Worm (Caenorhabditis elegans) whole organism, L4 larva: ENCODE data around the gene F37C12.18.

Experiments used
- D1046.2 ChIP-seq: fragments of 200-800 bp; sonication (Bioruptor generic); IDR thresholded peaks from 2 replicates; pipeline ENCODE4 v1.3.6; 2022; ENCODE audit warnings: missing genetic modification characterization, missing compliant biosample characterization
- F37D6.2 ChIP-seq: sonication (generic microtip); optimal IDR thresholded peaks from 2 replicates; lab custom pipeline; 2016; ENCODE audit warnings: mild to moderate bottlenecking, missing genetic modification characterization, missing compliant biosample characterization
- F44E2.7 ChIP-seq: fragments of 200-800 bp; sonication (Bioruptor generic); IDR thresholded peaks from 2 replicates; pipeline ENCODE4 v2.1.2; 2022; ENCODE audit warnings: missing genetic modification characterization, missing compliant biosample characterization
- F49E8.2 ChIP-seq: sonication (generic microtip); optimal IDR thresholded peaks from 2 replicates; lab custom pipeline; 2016; ENCODE audit warnings: missing compliant biosample characterization, mild to moderate bottlenecking, missing genetic modification characterization, borderline replicate concordance
- T20F7.1 ChIP-seq: fragments of 200-800 bp; sonication (Bioruptor generic); optimal IDR thresholded peaks from 2 replicates; lab custom pipeline; 2018; ENCODE audit warnings: mild to moderate bottlenecking, missing genetic modification characterization, missing compliant biosample characterization
- T26A8.4 ChIP-seq: fragments of 200-800 bp; sonication (Bioruptor generic); IDR thresholded peaks from 2 replicates; pipeline ENCODE4 v1.3.6; 2022; ENCODE audit warnings: missing genetic modification characterization, missing compliant biosample characterization
- Y48G9A.11 ChIP-seq: fragments of 200-800 bp; sonication (Bioruptor generic); IDR thresholded peaks from 2 replicates; pipeline ENCODE4 v1.3.6; 2022; ENCODE audit warnings: missing genetic modification reagents, missing genetic modification characterization, missing compliant biosample characterization
- Y5F2A.4 ChIP-seq: fragments of 200-800 bp; sonication (Bioruptor generic); optimal IDR thresholded peaks from 2 replicates; lab custom pipeline; 2018; ENCODE audit warnings: mild to moderate bottlenecking, missing genetic modification characterization, missing compliant biosample characterization
- ZK337.2 ChIP-seq: fragments of 200-800 bp; sonication (Bioruptor generic); IDR thresholded peaks from 2 replicates; pipeline ENCODE4 v1.3.6; 2022; ENCODE audit warnings: missing genetic modification reagents, missing genetic modification characterization, missing compliant biosample characterization
- ZK546.5 ChIP-seq, 2 experiments: sonication (generic microtip); optimal IDR thresholded peaks; 2 replicates each; lab custom pipeline; 2017; ENCODE audit warnings: missing biosample characterization in 2 of 2, missing genetic modification characterization in 2 of 2
- aha-1 ChIP-seq: fragments of 150-350 bp; peaks from one replicate; lab custom pipeline; 2014; ENCODE audit warnings: missing biosample characterization, missing genetic modification characterization
- attf-4 ChIP-seq: sonication (generic microtip); optimal IDR thresholded peaks from 3 replicates; lab custom pipeline; 2017; ENCODE audit warnings: missing biosample characterization, missing genetic modification characterization
- ceh-28 ChIP-seq: fragments of 150-350 bp; optimal IDR thresholded peaks from 2 replicates; lab custom pipeline; 2014; ENCODE audit warnings: missing biosample characterization, missing genetic modification reagents, missing genetic modification characterization
- ceh-62 ChIP-seq: sonication (generic microtip); optimal IDR thresholded peaks from 2 replicates; lab custom pipeline; 2017; ENCODE audit warnings: missing biosample characterization, missing genetic modification characterization
- ceh-82 ChIP-seq: sonication (generic microtip); optimal IDR thresholded peaks from 2 replicates; lab custom pipeline; 2017; ENCODE audit warnings: missing biosample characterization, missing genetic modification characterization
- ces-1 ChIP-seq: fragments of 150-350 bp; sonication (generic microtip); optimal IDR thresholded peaks from 4 replicates; lab custom pipeline; 2014; ENCODE audit warnings: missing biosample characterization, missing genetic modification reagents, missing genetic modification characterization
- cey-2 ChIP-seq: sonication (generic microtip); optimal IDR thresholded peaks from 3 replicates; lab custom pipeline; 2017; ENCODE audit warnings: missing genetic modification characterization, mild to moderate bottlenecking, missing compliant biosample characterization, antibody characterized with exemption, borderline replicate concordance; ENCODE audit not compliant: insufficient read depth
- daf-12 ChIP-seq: fragments of 150-350 bp; optimal IDR thresholded peaks from 2 replicates; lab custom pipeline; 2014; ENCODE audit warnings: missing biosample characterization, missing genetic modification reagents, missing genetic modification characterization
- daf-19 ChIP-seq: fragments of 200-800 bp; sonication (Bioruptor generic); conservative IDR thresholded peaks from 2 replicates; pipeline ENCODE4 v1.3.6; 2022; ENCODE audit warnings: missing genetic modification characterization, missing compliant biosample characterization
- daf-8 ChIP-seq: fragments of 200-800 bp; sonication (Bioruptor generic); IDR thresholded peaks from 2 replicates; pipeline ENCODE4 v1.3.6; 2022; ENCODE audit warnings: missing genetic modification characterization, missing compliant biosample characterization
- dmd-6 ChIP-seq: fragments of 200-800 bp; sonication (Bioruptor generic); IDR thresholded peaks from 2 replicates; pipeline ENCODE4 v1.3.6; 2022; ENCODE audit warnings: missing genetic modification reagents, missing genetic modification characterization, missing compliant biosample characterization
- dmd-8 ChIP-seq: fragments of 200-800 bp; sonication (Bioruptor generic); IDR thresholded peaks from 2 replicates; pipeline ENCODE4 v1.3.6; 2022; ENCODE audit warnings: missing genetic modification characterization, missing compliant biosample characterization
- dmd-9 ChIP-seq: fragments of 200-800 bp; sonication (Bioruptor generic); IDR thresholded peaks from 2 replicates; pipeline ENCODE4 v1.3.6; 2022; ENCODE audit warnings: missing genetic modification reagents, missing genetic modification characterization, missing compliant biosample characterization
- duxl-1 ChIP-seq: sonication (generic microtip); optimal IDR thresholded peaks from 2 replicates; lab custom pipeline; 2016; ENCODE audit warnings: mild to moderate bottlenecking, missing genetic modification characterization, moderate library complexity, missing compliant biosample characterization; ENCODE audit not compliant: poor library complexity
- fkh-10 ChIP-seq: fragments of 150-350 bp; optimal IDR thresholded peaks from 2 replicates; lab custom pipeline; 2014; ENCODE audit warnings: missing biosample characterization, missing genetic modification reagents, missing genetic modification characterization
- hlh-11 ChIP-seq: fragments of 200-800 bp; sonication (Bioruptor generic); optimal IDR thresholded peaks from 2 replicates; lab custom pipeline; 2018; ENCODE audit warnings: mild to moderate bottlenecking, missing genetic modification characterization, missing compliant biosample characterization
- hlh-30 ChIP-seq: sonication (generic microtip); optimal IDR thresholded peaks from 2 replicates; lab custom pipeline; 2017; ENCODE audit warnings: antibody characterized with exemption, mild to moderate bottlenecking, missing genetic modification characterization, missing compliant biosample characterization; ENCODE audit not compliant: insufficient read depth
- lin-13 ChIP-seq: fragments of 150-350 bp; optimal IDR thresholded peaks from 2 replicates; lab custom pipeline; 2014; ENCODE audit warnings: missing biosample characterization, missing genetic modification reagents, missing genetic modification characterization
- lin-38 ChIP-seq: fragments of 200-800 bp; sonication (Bioruptor generic); IDR thresholded peaks from 2 replicates; pipeline ENCODE4 v1.3.6; 2022; ENCODE audit warnings: missing genetic modification reagents, missing genetic modification characterization, missing compliant biosample characterization
- lin-39 ChIP-seq: fragments of 150-350 bp; optimal IDR thresholded peaks from 2 replicates; lab custom pipeline; 2014; ENCODE audit warnings: missing biosample characterization, missing genetic modification reagents, missing genetic modification characterization
- madf-9 ChIP-seq: fragments of 200-800 bp; sonication (Bioruptor generic); conservative IDR thresholded peaks from 2 replicates; pipeline ENCODE4 v1.3.6; 2022; ENCODE audit warnings: missing genetic modification reagents, missing genetic modification characterization, missing compliant biosample characterization
- mdt-29 ChIP-seq: fragments of 200-800 bp; sonication (Bioruptor generic); IDR thresholded peaks from 2 replicates; pipeline ENCODE4 v1.3.6; 2022; ENCODE audit warnings: missing genetic modification reagents, missing genetic modification characterization, missing compliant biosample characterization
- mep-1 ChIP-seq: fragments of 150-350 bp; sonication (generic microtip); optimal IDR thresholded peaks from 3 replicates; lab custom pipeline; 2014; ENCODE audit warnings: missing biosample characterization, missing genetic modification characterization
- mxl-2 ChIP-seq: fragments of 200-800 bp; sonication (Bioruptor generic); conservative IDR thresholded peaks from 2 replicates; pipeline ENCODE4 v1.3.6; 2022; ENCODE audit warnings: missing genetic modification reagents, missing genetic modification characterization, missing compliant biosample characterization
- nhr-11 ChIP-seq: fragments of 150-350 bp; optimal IDR thresholded peaks from 2 replicates; lab custom pipeline; 2014; ENCODE audit warnings: missing biosample characterization, missing genetic modification characterization
- nhr-111 ChIP-seq: fragments of 200-800 bp; sonication (Bioruptor generic); optimal IDR thresholded peaks from 2 replicates; lab custom pipeline; 2018; ENCODE audit warnings: mild to moderate bottlenecking, missing genetic modification characterization, missing compliant biosample characterization
- nhr-237 ChIP-seq: sonication (generic microtip); optimal IDR thresholded peaks from 2 replicates; lab custom pipeline; 2017; ENCODE audit warnings: missing biosample characterization, missing genetic modification characterization
- nhr-25 ChIP-seq: sonication (generic microtip); optimal IDR thresholded peaks from 2 replicates; lab custom pipeline; 2017; ENCODE audit warnings: missing genetic modification characterization, mild to moderate bottlenecking, missing compliant biosample characterization, antibody characterized with exemption, moderate library complexity, borderline replicate concordance; ENCODE audit not compliant: insufficient read depth
- nhr-41 ChIP-seq: fragments of 200-800 bp; sonication (Bioruptor generic); IDR thresholded peaks from 2 replicates; pipeline ENCODE4 v1.3.6; 2022; ENCODE audit warnings: missing genetic modification reagents, missing genetic modification characterization, missing compliant biosample characterization
- nhr-76 ChIP-seq: fragments of 150-350 bp; optimal IDR thresholded peaks from 2 replicates; lab custom pipeline; 2014; ENCODE audit warnings: missing biosample characterization, missing genetic modification characterization
- snpc-4 ChIP-seq: fragments of 150-350 bp; optimal IDR thresholded peaks from 2 replicates; lab custom pipeline; 2014; ENCODE audit warnings: missing biosample characterization, missing genetic modification characterization
- spr-3 ChIP-seq: fragments of 200-800 bp; sonication (Bioruptor generic); optimal IDR thresholded peaks from 2 replicates; lab custom pipeline; 2018; ENCODE audit warnings: mild to moderate bottlenecking, missing genetic modification characterization, missing compliant biosample characterization
- tra-1 ChIP-seq: fragments of 200-800 bp; sonication (Bioruptor generic); IDR thresholded peaks from 2 replicates; pipeline ENCODE4 v1.3.6; 2022; ENCODE audit warnings: missing genetic modification reagents, missing genetic modification characterization, missing compliant biosample characterization
- unc-39 ChIP-seq: sonication (generic microtip); optimal IDR thresholded peaks from 2 replicates; lab custom pipeline; 2017; ENCODE audit warnings: missing biosample characterization, missing genetic modification characterization
- zfp-2 ChIP-seq: sonication (generic microtip); optimal IDR thresholded peaks from 2 replicates; lab custom pipeline; 2016; ENCODE audit warnings: mild to moderate bottlenecking, missing genetic modification characterization, missing compliant biosample characterization
- zip-11 ChIP-seq: fragments of 200-800 bp; sonication (Bioruptor generic); IDR thresholded peaks from 2 replicates; pipeline ENCODE4 v1.3.6; 2022; ENCODE audit warnings: missing genetic modification characterization, missing compliant biosample characterization
- zip-2 ChIP-seq: fragments of 150-350 bp; optimal IDR thresholded peaks from 2 replicates; lab custom pipeline; 2014; ENCODE audit warnings: missing biosample characterization, missing genetic modification characterization
- ztf-11 ChIP-seq: fragments of 150-350 bp; optimal IDR thresholded peaks from 2 replicates; lab custom pipeline; 2014; ENCODE audit warnings: missing biosample characterization, missing genetic modification characterization
- ztf-7 ChIP-seq: fragments of 150-350 bp; optimal IDR thresholded peaks from 2 replicates; lab custom pipeline; 2014; ENCODE audit warnings: missing biosample characterization, missing genetic modification characterization

Gene F37C12.18

DNA sequence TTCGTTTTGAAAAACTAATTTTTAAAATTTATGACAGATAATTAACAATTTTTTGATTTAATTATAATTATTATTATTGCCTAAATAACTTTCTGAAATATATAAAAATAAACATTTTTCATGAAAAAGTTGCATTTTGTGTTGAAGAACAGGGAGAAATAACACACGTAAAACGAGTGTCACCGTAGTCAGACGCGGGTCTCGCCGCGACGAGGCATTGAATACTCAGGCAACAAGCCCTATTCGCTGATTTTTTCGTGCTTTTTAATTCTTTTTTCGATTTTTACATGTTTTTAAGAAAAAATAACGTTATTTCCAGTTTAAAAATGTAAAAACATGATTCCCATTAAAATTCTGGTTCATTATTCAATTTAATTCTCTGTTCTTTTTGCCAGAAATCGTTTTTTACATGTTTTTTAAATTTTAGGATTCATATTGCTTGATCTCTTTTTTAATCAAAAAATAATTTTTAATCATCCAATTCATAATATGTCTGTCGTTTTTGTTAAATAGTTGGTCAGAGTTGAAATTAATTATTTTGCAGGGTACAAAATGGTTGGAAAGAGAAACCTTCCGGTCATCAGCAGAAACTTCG is 12.8 kb upstream of the F37C12.18 start, which contains the start of gene rpl-6 (continued):
- TF ChIP-seq daf-8 (GFP tag; lab: Robert Waterston, UW): no peak
- TF ChIP-seq zip-11 (GFP tag; lab: Robert Waterston, UW): no peak
- TF ChIP-seq mep-1: peak; percentile 91
- peak; percentile 62 for TF ChIP-seq nhr-25
- TF ChIP-seq ceh-82 (tag; lab: Kevin White, UChicago): no peak
- peak; percentile 99 for TF ChIP-seq aha-1 (tag; lab: Kevin White, UChicago)
- peak; percentile 99 for TF ChIP-seq D1046.2 (GFP tag; lab: Robert Waterston, UW)
- TF ChIP-seq F49E8.2 (tag; lab: Kevin White, UChicago): no peak
- TF ChIP-seq mxl-2 (GFP tag; lab: Robert Waterston, UW): no peak
- peak; percentile 38 for TF ChIP-seq zip-2 (tag; lab: Kevin White, UChicago)
- peak; percentile 60 for TF ChIP-seq dmd-6
- TF ChIP-seq daf-12 (tag; lab: Kevin White, UChicago): no peak
- TF ChIP-seq snpc-4 (tag; lab: Kevin White, UChicago): peak; percentile 25
- TF ChIP-seq dmd-9 (GFP tag; lab: Robert Waterston, UW): peak; percentile 85
- no peak for TF ChIP-seq unc-39 (tag; lab: Kevin White, UChicago)
- TF ChIP-seq zfp-2: peak; percentile 81
- TF ChIP-seq lin-38 (GFP tag; lab: Robert Waterston, UW): peak; percentile 82
- peak; percentile 19 for TF ChIP-seq ztf-7
- peak in 1 of 2 experiments; percentile 77 for TF ChIP-seq ZK546.5 (tag; optimal IDR thresholded peaks at IDR 0.05; lab: Kevin White, UChicago)
- TF ChIP-seq ceh-28 (tag; lab: Kevin White, UChicago): no peak
- no peak for TF ChIP-seq cey-2 (tag; lab: Kevin White, UChicago)
- no peak for TF ChIP-seq F44E2.7 (GFP tag; lab: Robert Waterston, UW)

DNA sequence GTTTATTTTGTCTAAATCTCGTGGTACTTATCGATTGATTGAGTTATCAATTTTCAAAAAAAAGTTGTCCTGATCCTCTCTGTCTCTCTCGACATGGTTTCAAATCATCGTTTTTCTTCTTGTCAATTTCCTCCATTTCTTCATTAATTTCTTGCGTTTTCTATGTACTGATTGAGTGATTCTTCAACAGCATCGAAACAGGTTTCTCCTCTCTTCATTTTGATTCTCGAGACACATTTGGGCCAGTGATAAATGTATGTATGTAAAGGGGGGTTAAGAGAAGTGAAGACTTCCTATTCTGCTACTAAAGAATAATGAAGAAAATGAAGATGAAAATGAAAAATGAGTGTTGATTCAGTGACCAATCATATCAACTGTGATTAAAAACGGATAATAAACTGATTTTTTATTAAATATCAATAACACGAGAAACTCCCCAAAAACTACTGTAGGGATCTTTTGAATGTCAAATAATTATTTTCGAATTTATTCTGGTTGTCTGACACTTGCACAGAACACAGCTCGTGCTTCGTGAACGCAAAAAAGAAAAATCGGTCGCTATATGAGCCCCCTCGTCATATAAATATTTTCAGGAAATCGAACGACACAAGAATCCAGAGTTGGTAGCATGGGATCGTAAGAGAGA is 8.0 kb upstream of the F37C12.18 start:
- TF ChIP-seq hlh-11 (tag; lab: Kevin White, UChicago) (peak; percentile 35), lin-38 (GFP tag; lab: Robert Waterston, UW) (no peak), attf-4 (tag; lab: Kevin White, UChicago) (no peak), hlh-30 (peak; percentile 17), daf-19 (no peak), nhr-237 (tag; lab: Kevin White, UChicago) (no peak), Y5F2A.4 (GFP tag; lab: Kevin White, UChicago) (no peak), lin-13 (no peak), T26A8.4 (GFP tag; lab: Robert Waterston, UW) (no peak), nhr-11 (tag; lab: Kevin White, UChicago) (no peak), spr-3 (GFP tag; lab: Kevin White, UChicago) (no peak), zfp-2 (no peak), T20F7.1 (GFP tag; lab: Kevin White, UChicago) (no peak), ztf-11 (tag; lab: Kevin White, UChicago) (no peak), tra-1 (GFP tag; lab: Robert Waterston, UW) (0 out of 2 replicates have a peak, but pooled peaks have one; percentile 37), ces-1 (GFP tag; lab: Kevin White, UChicago) (no peak), fkh-10 (GFP tag; lab: Kevin White, UChicago) (no peak), ceh-62 (tag; lab: Kevin White, UChicago) (no peak), madf-9 (GFP tag; lab: Robert Waterston, UW) (no peak), lin-39 (tag; lab: Kevin White, UChicago) (no peak), cey-2 (tag; lab: Kevin White, UChicago) (peak; percentile 73), dmd-8 (GFP tag; lab: Robert Waterston, UW) (no peak), zip-2 (tag; lab: Kevin White, UChicago) (no peak), mdt-29 (GFP tag; lab: Robert Waterston, UW) (no peak), nhr-76 (tag; lab: Kevin White, UChicago) (no peak), ZK337.2 (no peak), nhr-41 (GFP tag; lab: Robert Waterston, UW) (no peak), snpc-4 (tag; lab: Kevin White, UChicago) (no peak), F37D6.2 (tag; lab: Kevin White, UChicago) (no peak), nhr-111 (no peak), Y48G9A.11 (no peak), duxl-1 (tag; lab: Kevin White, UChicago) (no peak)
